Worm (Caenorhabditis elegans): Measurements from ENCODE around the gene srd-36.
A peak's percentile ranks its signal among the peaks of the same experiment; 100 is the strongest.

The srd-36 gene

DNA sequence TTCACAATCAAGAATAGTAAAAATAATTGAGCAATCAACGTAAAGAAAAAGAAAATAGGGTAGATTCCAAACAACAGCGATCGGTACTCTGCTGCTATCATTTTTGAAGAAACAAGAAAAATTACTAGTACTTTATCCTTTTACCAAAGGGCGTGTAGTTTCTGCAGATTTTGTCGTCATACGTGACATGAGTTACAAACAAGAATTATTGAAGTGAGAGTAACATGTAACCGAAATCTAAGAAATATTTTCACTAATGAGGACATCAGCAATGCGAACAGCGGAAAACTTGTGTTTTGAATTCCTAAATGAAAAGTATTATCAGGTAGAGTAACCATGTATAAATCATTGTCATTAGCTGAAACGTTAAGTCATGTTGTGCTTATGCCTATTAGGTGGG is at the start of gene srd-36:
TSS of gene srd-36 (minus strand) at position 101 of the 400 bp plus-strand sequence.
- TF ChIP-seq eor-1 (tag; optimal IDR thresholded peaks at IDR 0.05), result no peak
- no peak for TF ChIP-seq nfya-1 (tag; optimal IDR thresholded peaks at IDR 0.05; ENCODE audit: insufficient read depth)
- no peak for TF ChIP-seq ceh-28 (tag; optimal IDR thresholded peaks at IDR 0.05)
- no peak for TF ChIP-seq egl-27 (tag; optimal IDR thresholded peaks at IDR 0.05)
- TF ChIP-seq ztf-11 (tag; optimal IDR thresholded peaks at IDR 0.05), result no peak
- no peak for TF ChIP-seq elt-1 (tag; optimal IDR thresholded peaks at IDR 0.05)
- no peak for TF ChIP-seq aly-2 (tag; optimal IDR thresholded peaks at IDR 0.05)
- TF ChIP-seq ceh-82 (tag; optimal IDR thresholded peaks at IDR 0.05), result no peak
- TF ChIP-seq unc-39 (tag; optimal IDR thresholded peaks at IDR 0.05), result no peak
- TF ChIP-seq nhr-12 (tag; optimal IDR thresholded peaks at IDR 0.05), result no peak
- no peak for TF ChIP-seq zag-1 (tag; optimal IDR thresholded peaks at IDR 0.05)

DNA sequence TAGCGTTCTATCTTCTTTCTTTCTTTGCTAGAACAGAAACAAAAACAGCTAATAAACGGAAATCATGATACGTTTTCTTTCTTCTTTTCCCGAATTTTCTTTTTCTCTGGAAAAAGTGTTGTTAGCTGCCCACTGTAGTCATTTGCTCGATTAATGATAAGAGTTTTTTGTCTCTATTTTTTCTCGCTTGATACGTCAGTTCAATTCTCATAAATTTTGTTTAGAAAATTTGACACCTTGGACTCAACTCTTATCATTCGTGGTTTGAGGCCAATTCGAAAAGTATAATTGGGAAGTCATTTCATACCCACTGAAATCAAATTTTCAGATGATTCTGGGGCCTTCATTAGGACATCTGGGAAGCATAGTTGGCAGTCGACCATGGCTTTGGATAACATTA is 47.3 kb upstream of the srd-36 start:
- peak; percentile 37 for TF ChIP-seq pqm-1 (tag; optimal IDR thresholded peaks at IDR 0.05)
- no peak for TF ChIP-seq sea-2 (GFP tag; optimal IDR thresholded peaks at IDR 0.05)
- peak; percentile 64 for TF ChIP-seq elt-2 (tag; optimal IDR thresholded peaks at IDR 0.05)
- TF ChIP-seq mdl-1 (tag; optimal IDR thresholded peaks at IDR 0.05), result no peak

DNA sequence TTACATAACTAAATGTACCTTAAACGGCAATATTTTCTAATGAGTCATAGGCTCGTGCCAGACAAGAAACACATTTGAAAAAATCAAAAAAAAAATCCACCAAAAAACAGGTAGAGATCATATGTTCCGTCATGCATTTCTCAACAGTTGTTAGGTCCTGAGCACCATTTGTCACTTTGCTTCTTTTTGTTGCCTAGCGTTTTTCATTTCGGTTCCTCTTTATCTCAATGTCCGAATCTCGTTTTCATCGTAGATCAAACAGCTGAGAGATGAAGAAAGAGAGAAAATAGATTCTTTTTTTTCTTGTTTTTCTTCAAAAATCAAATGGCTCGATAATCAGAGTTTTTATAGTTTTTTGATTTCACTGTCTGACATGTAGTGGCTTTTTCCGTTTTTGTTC is 46.4 kb upstream of the srd-36 start:
- TF ChIP-seq nfya-1 (tag; optimal IDR thresholded peaks at IDR 0.05; ENCODE audit: insufficient read depth) (peak; percentile 15), nhr-77 (tag; optimal IDR thresholded peaks at IDR 0.05) (no peak)

DNA sequence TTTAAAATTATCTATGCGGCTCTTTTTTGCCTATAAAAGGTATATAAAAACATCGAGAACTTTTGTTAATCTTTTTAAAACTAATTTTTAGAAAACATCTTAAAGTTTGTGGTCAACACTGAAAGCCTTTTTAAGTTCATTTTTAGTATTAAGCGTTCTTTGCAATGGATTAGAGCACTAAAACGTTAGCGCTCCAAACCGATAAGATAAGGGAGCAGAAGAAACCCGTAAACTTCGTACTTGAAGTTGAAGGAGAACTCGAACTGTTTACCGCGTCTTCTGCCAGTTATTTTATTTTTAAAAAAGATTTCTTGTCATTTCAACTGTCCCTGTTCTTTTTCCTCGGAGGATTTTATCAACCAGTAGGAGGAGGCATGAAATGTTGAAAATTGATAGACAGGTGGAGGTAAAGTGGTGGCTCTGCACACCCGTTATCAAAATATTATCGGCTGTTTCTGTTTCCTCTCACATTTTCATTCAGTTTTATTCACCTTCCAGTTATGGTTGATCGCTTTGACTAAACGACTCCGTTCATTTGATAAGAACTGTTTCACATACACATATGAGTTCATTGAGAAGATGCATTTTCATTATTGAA is 44.6 kb upstream of the srd-36 start:
- no peak for TF ChIP-seq mdl-1 (tag; optimal IDR thresholded peaks at IDR 0.05)
- peak; percentile 75 for TF ChIP-seq elt-2 (tag; optimal IDR thresholded peaks at IDR 0.05)
- TF ChIP-seq unc-39 (tag; optimal IDR thresholded peaks at IDR 0.05), result no peak
- TF ChIP-seq nhr-43 (tag; optimal IDR thresholded peaks at IDR 0.05; ENCODE audit: poor library complexity, severe bottlenecking), result no peak

DNA sequence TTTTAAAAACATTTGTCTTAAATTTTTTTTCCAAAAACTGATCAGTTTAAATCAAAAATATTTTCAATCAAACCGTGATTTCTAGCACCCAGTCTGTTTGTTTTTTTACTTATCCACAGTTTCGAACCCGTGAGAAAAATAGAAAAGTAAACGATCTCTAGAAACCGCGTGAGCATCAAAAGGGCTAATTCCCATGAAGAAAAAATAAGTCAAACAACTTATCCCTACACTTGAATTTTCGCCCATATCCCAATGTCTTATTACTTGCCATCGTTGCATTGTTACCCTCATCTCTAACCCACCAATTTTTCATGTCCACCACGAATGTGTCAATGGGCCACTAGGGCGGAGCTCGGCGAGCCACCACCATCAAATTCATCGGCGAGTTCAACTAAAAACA is 43.2 kb upstream of the srd-36 start, which contains the start of gene ptr-24:
TSS of gene ptr-24 (plus strand) at position 301 of the 400 bp plus-strand sequence.
- TF ChIP-seq elt-3 (tag; optimal IDR thresholded peaks at IDR 0.05), result no peak
- TF ChIP-seq hmg-11 (tag; optimal IDR thresholded peaks at IDR 0.05), result no peak
- TF ChIP-seq egl-27 (tag; optimal IDR thresholded peaks at IDR 0.05), result no peak
- no peak for TF ChIP-seq zag-1 (tag; optimal IDR thresholded peaks at IDR 0.05)
- TF ChIP-seq R02D3.7 (tag; optimal IDR thresholded peaks at IDR 0.05), result no peak

DNA sequence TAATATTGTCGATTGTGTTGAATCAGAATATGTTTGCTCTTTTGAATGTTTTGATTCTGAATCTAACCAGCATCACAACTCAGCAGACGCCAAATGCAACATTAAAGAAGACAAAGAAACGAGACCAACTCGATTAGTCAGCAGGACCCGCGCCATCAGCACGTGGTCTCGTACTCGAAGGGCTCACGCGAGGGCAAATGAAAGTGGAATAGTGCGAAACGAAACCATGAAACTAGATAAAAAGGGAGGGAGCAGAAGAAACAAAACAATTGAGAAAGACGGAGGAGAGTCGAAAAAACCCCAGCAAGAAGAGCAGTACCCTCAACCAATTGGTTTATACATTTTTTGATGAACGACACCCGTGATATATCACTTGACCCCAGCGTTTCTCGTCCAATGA is 42.4 kb upstream of the srd-36 start:
- TF ChIP-seq elt-3 (tag; optimal IDR thresholded peaks at IDR 0.05), result no peak
- TF ChIP-seq lin-39 (tag; optimal IDR thresholded peaks at IDR 0.05), result peak; percentile 44

DNA sequence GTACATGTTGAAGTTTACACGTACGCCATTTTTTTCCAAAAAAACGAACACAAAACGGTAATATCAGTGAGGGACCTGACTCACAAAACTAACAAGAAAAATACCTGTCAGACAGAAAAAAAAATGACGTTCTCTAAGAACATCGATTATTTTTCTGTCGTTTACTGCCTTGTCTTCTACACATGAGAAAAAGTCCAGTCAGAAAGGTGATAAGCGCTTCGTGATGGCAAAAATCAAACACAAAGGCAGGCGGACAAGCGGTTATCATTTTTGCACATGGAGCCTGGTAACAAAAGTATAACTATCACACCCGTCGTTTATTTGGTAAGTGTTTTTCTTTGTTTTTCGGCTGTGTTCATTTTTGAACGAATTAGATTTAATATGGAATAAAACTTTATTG is 39.3 kb upstream of the srd-36 start, which contains the start of gene F46G10.4:
TSS of gene F46G10.4 (plus strand) at position 212 of the 400 bp plus-strand sequence.
- TF ChIP-seq nhr-67 (tag; optimal IDR thresholded peaks at IDR 0.05), result no peak
- no peak for TF ChIP-seq ceh-82 (tag; optimal IDR thresholded peaks at IDR 0.05)
- TF ChIP-seq pha-4 (tag; optimal IDR thresholded peaks at IDR 0.05), result peak; percentile 14
- no peak for TF ChIP-seq ZK546.5 (tag; optimal IDR thresholded peaks at IDR 0.05)
- peak; percentile 82 for TF ChIP-seq elt-2 (tag; optimal IDR thresholded peaks at IDR 0.05)
- TF ChIP-seq daf-12 (tag; optimal IDR thresholded peaks at IDR 0.05), result no peak
- peak; percentile 88 for TF ChIP-seq pqm-1 (tag; optimal IDR thresholded peaks at IDR 0.05)
- no peak for TF ChIP-seq fos-1 (tag; optimal IDR thresholded peaks at IDR 0.05)
- no peak for TF ChIP-seq tbx-2 (tag; optimal IDR thresholded peaks at IDR 0.05)
- no peak for TF ChIP-seq ztf-11 (tag; optimal IDR thresholded peaks at IDR 0.05)
- no peak for TF ChIP-seq ztf-4 (tag; optimal IDR thresholded peaks at IDR 0.05)

DNA sequence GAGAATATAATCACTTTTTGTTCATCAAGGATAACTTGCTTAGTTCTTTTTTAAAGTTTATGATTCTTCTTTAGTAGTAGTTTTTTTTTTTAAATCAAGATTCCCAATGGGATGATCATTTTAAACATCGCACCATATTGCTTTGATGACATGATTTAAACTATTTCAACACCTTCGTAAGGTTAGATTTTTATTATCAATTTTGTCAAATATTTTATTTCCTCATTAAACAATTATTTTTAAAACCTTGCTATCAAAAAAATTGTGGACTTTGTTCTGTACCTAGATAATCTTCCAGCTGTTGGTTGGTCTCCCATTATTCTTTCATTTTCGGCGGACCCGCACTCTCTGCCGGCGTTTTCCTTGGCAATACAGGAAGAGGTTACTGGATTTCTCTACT is 36.8 kb upstream of the srd-36 start, which contains the start of gene sir-2.3:
TSS of gene sir-2.3 (plus strand) at position 301 of the 400 bp plus-strand sequence.
- TF ChIP-seq lsy-12 (tag; optimal IDR thresholded peaks at IDR 0.05) (no peak), zag-1 (tag; optimal IDR thresholded peaks at IDR 0.05) (no peak), mml-1 (tag; optimal IDR thresholded peaks at IDR 0.05) (no peak), eor-1 (tag; optimal IDR thresholded peaks at IDR 0.05) (no peak), nhr-25 (tag; optimal IDR thresholded peaks at IDR 0.05) (no peak), nhr-237 (tag; optimal IDR thresholded peaks at IDR 0.05) (no peak), ceh-9 (tag; optimal IDR thresholded peaks at IDR 0.05) (no peak), aly-2 (tag; optimal IDR thresholded peaks at IDR 0.05) (no peak), fkh-10 (GFP tag; optimal IDR thresholded peaks at IDR 0.05) (no peak), ztf-11 (tag; optimal IDR thresholded peaks at IDR 0.05) (no peak), nhr-11 (tag; optimal IDR thresholded peaks at IDR 0.05) (no peak), nfya-1 (tag; optimal IDR thresholded peaks at IDR 0.05; ENCODE audit: insufficient read depth) (no peak), snpc-4 (tag; optimal IDR thresholded peaks at IDR 0.05) (no peak), nhr-28 (tag; optimal IDR thresholded peaks at IDR 0.05) (no peak)
